Fruit fly (Drosophila melanogaster) whole organism: ENCODE data around the gene aly.

Experiments used
- Dll ChIP-seq: fragments of >200 bp; optimal IDR thresholded peaks from 2 replicates; lab custom pipeline; 2017
- EcR ChIP-seq, 2 experiments: fragments of >200 bp; optimal IDR thresholded peaks; 2 replicates each; lab custom pipeline; 2017; ENCODE audit warnings: missing biosample characterization in 2 of 2, missing genetic modification characterization in 2 of 2, missing genetic modification reagents in 2 of 2

- TF ChIP-seq Dll (lab: Kevin White, UChicago) (no peak), EcR (GFP tag; optimal IDR thresholded peaks at IDR 0.05; lab: Kevin White, UChicago) (no peak)
These were observed 12.8 kb downstream of the aly start for dm6 chr3L:3013496-3013895.
